Fruit fly (Drosophila melanogaster) S2 (cell line): ENCODE measurements around the gene Acsx1L.

Experiments
- CG8478 ChIP-seq: fragments of >200 bp; optimal IDR thresholded peaks from 2 replicates; lab custom pipeline; 2018
- CTCF ChIP-seq, 2 experiments: fragments of >200 bp; optimal IDR thresholded peaks; 2 replicates each; lab custom pipeline; 2018

DNA sequence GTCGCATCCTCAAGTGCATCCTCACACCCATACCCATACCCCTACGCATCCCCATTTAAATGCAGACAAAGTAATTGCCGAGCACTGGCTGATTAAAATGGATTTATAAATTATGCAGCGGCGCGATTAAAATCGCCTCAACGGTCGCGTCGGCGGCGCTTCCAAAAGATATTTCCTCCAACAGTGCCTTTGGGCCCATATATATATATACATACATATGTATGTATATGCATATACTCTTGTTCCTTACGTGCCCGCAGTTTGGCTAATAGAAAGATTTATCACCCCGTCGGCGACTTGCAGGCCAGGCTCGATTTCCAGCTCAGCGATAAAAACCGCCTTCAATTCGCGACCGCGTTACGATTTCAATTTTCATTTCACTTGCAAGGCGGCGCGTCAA, 43.7 kb upstream of the Acsx1L start:
- no peak for TF ChIP-seq CG8478
- TF ChIP-seq CTCF (optimal IDR thresholded peaks at IDR 0.05; lab: Kevin White, UChicago): no peak
